Fruit fly (Drosophila melanogaster) whole organism, embryonic: ENCODE data around the gene Rok.

Experiments used
- Adf1 ChIP-seq: fragments of 200-800 bp; sonication (Bioruptor generic); IDR thresholded peaks from 2 replicates; pipeline ENCODE4 v1.3.6; 2022; ENCODE audit warnings: missing biosample characterization, missing genetic modification characterization
- Antp ChIP-seq: fragments of 200-800 bp; sonication (Bioruptor generic); optimal IDR thresholded peaks from 3 replicates; lab custom pipeline; 2016; ENCODE audit warnings: missing biosample characterization, missing genetic modification characterization
- CG11504 ChIP-seq: fragments of 200-800 bp; sonication (Bioruptor generic); optimal IDR thresholded peaks from 3 replicates; lab custom pipeline; 2019; ENCODE audit warnings: missing biosample characterization, mild to moderate bottlenecking, missing genetic modification characterization, moderate library complexity
- CG12391 ChIP-seq: fragments of 200-800 bp; sonication (Bioruptor generic); optimal IDR thresholded peaks from 3 replicates; lab custom pipeline; 2018; ENCODE audit warnings: missing biosample characterization, mild to moderate bottlenecking, missing genetic modification characterization, moderate library complexity
- CG12769 ChIP-seq: fragments of 200-800 bp; sonication (Bioruptor generic); optimal IDR thresholded peaks from 2 replicates; lab custom pipeline; 2019; ENCODE audit warnings: missing biosample characterization, mild to moderate bottlenecking, missing genetic modification characterization, moderate library complexity
- CG13424 ChIP-seq: fragments of 200-800 bp; sonication (Bioruptor generic); optimal IDR thresholded peaks from 2 replicates; lab custom pipeline; 2019; ENCODE audit warnings: missing biosample characterization, mild to moderate bottlenecking, missing genetic modification characterization, moderate library complexity
- CG15269 ChIP-seq: fragments of 200-800 bp; sonication (Bioruptor generic); optimal IDR thresholded peaks from 2 replicates; lab custom pipeline; 2018; ENCODE audit warnings: missing biosample characterization, mild to moderate bottlenecking, missing genetic modification characterization, moderate library complexity
- CG1602 ChIP-seq: fragments of 200-800 bp; sonication (Bioruptor generic); optimal IDR thresholded peaks from 3 replicates; lab custom pipeline; 2016; ENCODE audit warnings: missing biosample characterization, missing genetic modification characterization
- CG1603 ChIP-seq: fragments of 200-800 bp; sonication (Bioruptor generic); optimal IDR thresholded peaks from 2 replicates; lab custom pipeline; 2019; ENCODE audit warnings: missing biosample characterization, mild to moderate bottlenecking, missing genetic modification characterization, moderate library complexity
- CG18599 ChIP-seq: fragments of 200-800 bp; sonication (Bioruptor generic); optimal IDR thresholded peaks from 3 replicates; lab custom pipeline; 2017; ENCODE audit warnings: missing biosample characterization, missing genetic modification characterization, mild to moderate bottlenecking, moderate library complexity, missing genetic modification reagents
- CG18764 ChIP-seq: fragments of 200-800 bp; sonication (Bioruptor generic); optimal IDR thresholded peaks from 3 replicates; lab custom pipeline; 2016; ENCODE audit warnings: missing biosample characterization, missing genetic modification characterization
- CG2678 ChIP-seq: fragments of 200-800 bp; sonication (Bioruptor generic); optimal IDR thresholded peaks from 3 replicates; lab custom pipeline; 2019; ENCODE audit warnings: missing biosample characterization, mild to moderate bottlenecking, missing genetic modification characterization, moderate library complexity
- CG2712 ChIP-seq: fragments of 200-800 bp; optimal IDR thresholded peaks from 3 replicates; lab custom pipeline; 2019; ENCODE audit warnings: missing biosample characterization, mild to moderate bottlenecking, missing genetic modification characterization, moderate library complexity
- CG2889 ChIP-seq: fragments of 200-800 bp; sonication (Bioruptor generic); IDR thresholded peaks from 3 replicates; pipeline ENCODE4 v1.3.6; 2022; ENCODE audit warnings: missing biosample characterization, missing genetic modification characterization
- CG31441 ChIP-seq: fragments of 200-800 bp; sonication (Bioruptor generic); IDR thresholded peaks from 2 replicates; pipeline ENCODE4 v1.3.6; 2022; ENCODE audit warnings: missing biosample characterization, missing genetic modification characterization
- CG3281 ChIP-seq: fragments of 200-800 bp; sonication (Bioruptor generic); optimal IDR thresholded peaks from 3 replicates; lab custom pipeline; 2017; ENCODE audit warnings: missing biosample characterization, mild to moderate bottlenecking, missing genetic modification characterization
- CG5180 ChIP-seq: fragments of 200-800 bp; sonication (Bioruptor generic); optimal IDR thresholded peaks from 3 replicates; lab custom pipeline; 2017; ENCODE audit warnings: missing biosample characterization, missing genetic modification characterization, mild to moderate bottlenecking, moderate library complexity, missing genetic modification reagents
- CG6175 ChIP-seq: fragments of 200-800 bp; sonication (Bioruptor generic); IDR thresholded peaks from 3 replicates; pipeline ENCODE4 v1.3.6; 2022; ENCODE audit warnings: missing biosample characterization, missing genetic modification characterization
- CG6683 ChIP-seq: fragments of 200-800 bp; sonication (Bioruptor generic); optimal IDR thresholded peaks from 2 replicates; lab custom pipeline; 2017; ENCODE audit warnings: missing biosample characterization, mild to moderate bottlenecking, missing genetic modification characterization, missing genetic modification reagents
- CG7271 ChIP-seq: fragments of 200-800 bp; sonication (Bioruptor generic); optimal IDR thresholded peaks from 2 replicates; lab custom pipeline; 2018; ENCODE audit warnings: missing biosample characterization, mild to moderate bottlenecking, missing genetic modification characterization, moderate library complexity
- CG7556 ChIP-seq: fragments of 200-800 bp; sonication (Bioruptor generic); optimal IDR thresholded peaks from 2 replicates; lab custom pipeline; 2017; ENCODE audit warnings: missing biosample characterization, mild to moderate bottlenecking, missing genetic modification characterization
- CG7786 ChIP-seq: fragments of 200-800 bp; sonication (Bioruptor generic); optimal IDR thresholded peaks from 2 replicates; lab custom pipeline; 2016; ENCODE audit warnings: missing biosample characterization, missing genetic modification characterization
- CG7839 ChIP-seq: fragments of 200-800 bp; sonication (Bioruptor generic); optimal IDR thresholded peaks from 3 replicates; lab custom pipeline; 2018; ENCODE audit warnings: missing biosample characterization, mild to moderate bottlenecking, missing genetic modification characterization, moderate library complexity
- CG7928 ChIP-seq: fragments of 200-800 bp; sonication (Bioruptor generic); optimal IDR thresholded peaks from 2 replicates; lab custom pipeline; 2017; ENCODE audit warnings: missing biosample characterization, mild to moderate bottlenecking, missing genetic modification characterization
- CG9932 ChIP-seq: fragments of 200-800 bp; sonication (Bioruptor generic); IDR thresholded peaks from 2 replicates; pipeline ENCODE4 v1.3.6; 2022; ENCODE audit warnings: missing biosample characterization, missing genetic modification characterization
- CkIIα-i1 ChIP-seq: fragments of 200-800 bp; sonication (Bioruptor generic); IDR thresholded peaks from 2 replicates; pipeline ENCODE4 v1.3.6; 2022; ENCODE audit warnings: missing biosample characterization, missing genetic modification characterization
- Doc3 ChIP-seq: fragments of 200-800 bp; sonication (Bioruptor generic); IDR thresholded peaks from 3 replicates; pipeline ENCODE4 v1.3.6; 2022; ENCODE audit warnings: missing biosample characterization, missing genetic modification characterization; ENCODE audit not compliant: partially characterized antibody
- Hand ChIP-seq: fragments of 200-800 bp; sonication (Bioruptor generic); optimal IDR thresholded peaks from 2 replicates; lab custom pipeline; 2017; ENCODE audit warnings: mild to moderate bottlenecking, missing biosample characterization, missing genetic modification reagents, missing genetic modification characterization
- Hr51 ChIP-seq, 2 experiments: fragments of 200-800 bp; sonication (Bioruptor generic); optimal IDR thresholded peaks; 2 replicates in 1 of 2; 3 replicates in 1 of 2; lab custom pipeline; 2016 to 2018; ENCODE audit warnings: missing biosample characterization in 2 of 2, missing genetic modification characterization in 2 of 2, mild to moderate bottlenecking in 1 of 2, moderate library complexity in 1 of 2
- Sox102F ChIP-seq: fragments of 200-800 bp; sonication (Bioruptor generic); optimal IDR thresholded peaks from 2 replicates; lab custom pipeline; 2018; ENCODE audit warnings: missing biosample characterization, mild to moderate bottlenecking, missing genetic modification characterization, moderate library complexity
- Ssrp ChIP-seq: fragments of 200-800 bp; sonication (Bioruptor generic); optimal IDR thresholded peaks from 2 replicates; lab custom pipeline; 2018; ENCODE audit warnings: missing biosample characterization, mild to moderate bottlenecking, missing genetic modification characterization, moderate library complexity
- az2 ChIP-seq: fragments of 200-800 bp; sonication (Bioruptor generic); optimal IDR thresholded peaks from 3 replicates; lab custom pipeline; 2016; ENCODE audit warnings: missing biosample characterization, missing genetic modification characterization
- dpn ChIP-seq, 2 experiments: fragments of 200-800 bp; sonication (Bioruptor generic); optimal IDR thresholded peaks; 3 replicates each; lab custom pipeline; 2016; ENCODE audit warnings: missing biosample characterization in 2 of 2, missing genetic modification characterization in 2 of 2
- dysf ChIP-seq: fragments of 200-800 bp; sonication (Bioruptor generic); IDR thresholded peaks from 3 replicates; pipeline ENCODE4 v1.3.6; 2022; ENCODE audit warnings: missing biosample characterization, missing genetic modification characterization
- exex ChIP-seq: fragments of 200-800 bp; sonication (Bioruptor generic); optimal IDR thresholded peaks from 4 replicates; lab custom pipeline; 2018; ENCODE audit warnings: missing biosample characterization, mild to moderate bottlenecking, missing genetic modification characterization, moderate library complexity
- h ChIP-seq: fragments of >200 bp; optimal IDR thresholded peaks from 2 replicates; lab custom pipeline; 2017
- jumu ChIP-seq: fragments of 200-800 bp; sonication (Bioruptor generic); optimal IDR thresholded peaks from 3 replicates; lab custom pipeline; 2016; ENCODE audit warnings: missing biosample characterization, missing genetic modification characterization
- luna ChIP-seq: fragments of 200-800 bp; sonication (Bioruptor generic); optimal IDR thresholded peaks from 2 replicates; lab custom pipeline; 2016; ENCODE audit warnings: missing biosample characterization, missing genetic modification characterization
- nau ChIP-seq: fragments of 200-800 bp; sonication (Bioruptor generic); optimal IDR thresholded peaks from 3 replicates; lab custom pipeline; 2017; ENCODE audit warnings: missing biosample characterization, mild to moderate bottlenecking, missing genetic modification characterization, missing genetic modification reagents
- phol ChIP-seq: fragments of 200-800 bp; sonication (Bioruptor generic); optimal IDR thresholded peaks from 3 replicates; lab custom pipeline; 2018; ENCODE audit warnings: missing biosample characterization, mild to moderate bottlenecking, missing genetic modification characterization, moderate library complexity
- ranshi ChIP-seq: fragments of 200-800 bp; sonication (Bioruptor generic); IDR thresholded peaks from 2 replicates; pipeline ENCODE4 v1.3.6; 2022; ENCODE audit warnings: missing biosample characterization, missing genetic modification characterization
- repo ChIP-seq: fragments of 200-800 bp; sonication (Bioruptor generic); optimal IDR thresholded peaks from 2 replicates; lab custom pipeline; 2016; ENCODE audit warnings: missing biosample characterization, missing genetic modification characterization
- row ChIP-seq: fragments of 200-800 bp; sonication (Bioruptor generic); IDR thresholded peaks from 3 replicates; pipeline ENCODE4 v1.3.6; 2022; ENCODE audit warnings: missing biosample characterization, missing genetic modification characterization
- slbo ChIP-seq: fragments of 200-800 bp; sonication (Bioruptor generic); IDR thresholded peaks from 2 replicates; pipeline ENCODE4 v1.3.6; 2022; ENCODE audit warnings: missing biosample characterization, missing genetic modification characterization
- sob ChIP-seq: fragments of 200-800 bp; sonication (Bioruptor generic); IDR thresholded peaks from 2 replicates; pipeline ENCODE4 v1.3.6; 2022; ENCODE audit warnings: missing biosample characterization, missing genetic modification characterization
- tgo ChIP-seq: fragments of 200-800 bp; sonication (Bioruptor generic); IDR thresholded peaks from 3 replicates; pipeline ENCODE4 v1.3.6; 2022; ENCODE audit warnings: missing biosample characterization, missing genetic modification characterization
- unpg ChIP-seq: fragments of 200-800 bp; sonication (Bioruptor generic); optimal IDR thresholded peaks from 3 replicates; lab custom pipeline; 2018; ENCODE audit warnings: missing biosample characterization, mild to moderate bottlenecking, missing genetic modification characterization, moderate library complexity
- wor ChIP-seq: fragments of 200-800 bp; sonication (Bioruptor generic); IDR thresholded peaks from 2 replicates; pipeline ENCODE4 v1.3.6; 2022; ENCODE audit warnings: missing biosample characterization, missing genetic modification characterization

The Rok gene

DNA sequence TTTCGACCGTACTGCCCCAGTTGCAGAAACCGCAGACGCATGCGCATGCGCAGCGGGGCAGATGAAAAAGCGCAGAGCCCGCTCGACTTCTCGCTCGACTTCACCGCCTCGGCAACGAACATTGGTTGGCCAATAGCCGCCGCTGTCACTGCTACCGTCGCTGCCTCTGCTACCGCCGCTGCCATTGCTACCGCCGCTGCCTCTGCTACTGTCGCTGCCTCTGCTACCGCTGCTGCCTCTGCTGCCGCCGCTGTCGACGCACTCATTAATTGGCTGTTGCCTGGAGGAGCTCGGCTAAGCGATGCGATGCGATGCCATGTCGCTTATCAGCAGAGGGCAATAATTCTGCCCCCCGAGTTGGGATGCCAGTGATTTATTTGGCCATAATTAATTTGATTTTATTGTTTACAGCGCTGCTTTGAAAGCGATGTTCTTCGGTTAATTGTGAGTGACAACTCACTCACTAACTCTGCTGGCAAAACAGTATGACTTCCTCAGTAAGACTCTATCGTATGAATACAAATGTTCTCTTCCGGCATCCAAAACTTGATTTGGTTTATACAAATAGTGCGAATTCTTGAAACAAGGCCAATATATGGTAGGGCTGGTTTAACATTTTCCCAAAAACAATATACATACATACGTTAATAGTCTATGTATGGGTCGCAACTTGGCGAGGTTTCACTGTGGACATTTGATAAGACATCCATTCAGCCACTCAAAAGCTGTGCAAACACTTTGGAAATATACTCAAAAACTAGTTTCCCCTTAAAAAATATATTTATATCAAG is 33.7 kb upstream of the Rok start (continued):
- TF ChIP-seq repo (GFP tag; lab: Kevin White, UChicago) (no peak), jumu (no peak), unpg (GFP tag; lab: Kevin White, UChicago) (peak; percentile 21), Sox102F (GFP tag; lab: Kevin White, UChicago) (peak; percentile 47), CG7556 (peak; percentile 20), CG11504 (peak; percentile 47), h (lab: Kevin White, UChicago) (no peak), wor (GFP tag; lab: Robert Waterston, UW) (no peak), CG2712 (tag; lab: Kevin White, UChicago) (peak; percentile 3), CG15269 (peak; percentile 55), slbo (GFP tag; lab: Robert Waterston, UW) (peak; percentile 54; the same call in 1 of the 2 replicates), CG7271 (tag; lab: Kevin White, UChicago) (no peak), CG6683 (GFP tag; lab: Kevin White, UChicago) (no peak), dysf (0 out of 3 replicates have a peak, but pooled peaks have one; percentile 36), Ssrp (tag; lab: Kevin White, UChicago) (peak; percentile 17), CG3281 (GFP tag; lab: Kevin White, UChicago) (peak; percentile 45), Antp (peak; percentile 5), nau (no peak), Doc3 (GFP tag; lab: Robert Waterston, UW) (no peak), ranshi (GFP tag; lab: Robert Waterston, UW) (peak; percentile 32; the same call in 1 of the 2 replicates), luna (GFP tag; lab: Kevin White, UChicago) (no peak), CG7839 (tag; lab: Kevin White, UChicago) (peak; percentile 48), row (GFP tag; lab: Robert Waterston, UW) (peak; percentile 66), CG13424 (tag; lab: Kevin White, UChicago) (peak; percentile 26), tgo (GFP tag; lab: Robert Waterston, UW) (0 out of 3 replicates have a peak, but pooled peaks have one; percentile 13), CG18764 (no peak), Hand (peak; percentile 10), exex (tag; lab: Kevin White, UChicago) (no peak), CG1602 (GFP tag; lab: Kevin White, UChicago) (no peak), Hr51 (GFP tag; optimal IDR thresholded peaks at IDR 0.05; lab: Kevin White, UChicago) (peak in 1 of 2 experiments; percentile 49), dpn (GFP tag; optimal IDR thresholded peaks at IDR 0.05; lab: Kevin White, UChicago) (peak in 1 of 2 experiments; percentile 48), phol (tag; lab: Kevin White, UChicago) (peak; percentile 1), sob (GFP tag; lab: Robert Waterston, UW) (0 out of 2 replicates have a peak, but pooled peaks have one; percentile 6), az2 (peak; percentile 4), CG1603 (tag; lab: Kevin White, UChicago) (peak; percentile 56), CG2889 (GFP tag; lab: Robert Waterston, UW) (0 out of 3 replicates have a peak, but pooled peaks have one; percentile 36), CG9932 (GFP tag; lab: Robert Waterston, UW) (peak; percentile 33; the same call in 1 of the 2 replicates), CG7928 (no peak), CG31441 (peak; percentile 18; the same call in 1 of the 2 replicates), CG18599 (GFP tag; lab: Kevin White, UChicago) (peak; percentile 50), CG12769 (tag; lab: Kevin White, UChicago) (peak; percentile 65), CkIIα-i1 (GFP tag; lab: Robert Waterston, UW) (no peak), Adf1 (peak; percentile 97), CG7786 (GFP tag; lab: Kevin White, UChicago) (peak; percentile 0), CG2678 (tag; lab: Kevin White, UChicago) (peak; percentile 53), CG5180 (GFP tag; lab: Kevin White, UChicago) (no peak), CG12391 (tag; lab: Kevin White, UChicago) (peak; percentile 20), CG6175 (GFP tag; lab: Robert Waterston, UW) (0 out of 3 replicates have a peak, but pooled peaks have one; percentile 17)
